Fruit fly (Drosophila melanogaster) whole organism, embryonic: Measurements from ENCODE around the gene Sirup.
A peak's percentile ranks its signal among the peaks of the same experiment; 100 is the strongest.

Experiments
- Abd-B ChIP-seq: fragments of 200-800 bp; sonication (Bioruptor generic); optimal IDR thresholded peaks from 2 replicates; lab custom pipeline; 2018; ENCODE audit warnings: missing biosample characterization, mild to moderate bottlenecking, missing genetic modification characterization, moderate library complexity
- Bteb2 ChIP-seq: fragments of 200-800 bp; sonication (Bioruptor generic); optimal IDR thresholded peaks from 2 replicates; lab custom pipeline; 2016; ENCODE audit warnings: missing biosample characterization, missing genetic modification characterization
- CG10209 ChIP-seq: fragments of 200-800 bp; sonication (Bioruptor generic); optimal IDR thresholded peaks from 3 replicates; lab custom pipeline; 2017; ENCODE audit warnings: missing biosample characterization, mild to moderate bottlenecking, missing genetic modification characterization, missing genetic modification reagents
- CG11398 ChIP-seq: fragments of 200-800 bp; sonication (Bioruptor generic); optimal IDR thresholded peaks from 2 replicates; lab custom pipeline; 2016; ENCODE audit warnings: missing biosample characterization, missing genetic modification characterization
- CG12391 ChIP-seq: fragments of 200-800 bp; sonication (Bioruptor generic); optimal IDR thresholded peaks from 3 replicates; lab custom pipeline; 2018; ENCODE audit warnings: missing biosample characterization, mild to moderate bottlenecking, missing genetic modification characterization, moderate library complexity
- CG13894 ChIP-seq: fragments of 200-800 bp; sonication (Bioruptor generic); optimal IDR thresholded peaks from 3 replicates; lab custom pipeline; 2018; ENCODE audit warnings: missing biosample characterization, mild to moderate bottlenecking, missing genetic modification characterization, moderate library complexity
- CG14050 ChIP-seq: fragments of 200-800 bp; sonication (Bioruptor generic); IDR thresholded peaks from 3 replicates; pipeline ENCODE4 v1.3.6; 2022; ENCODE audit warnings: missing biosample characterization, missing genetic modification characterization
- CG14965 ChIP-seq: fragments of 200-800 bp; sonication (Bioruptor generic); optimal IDR thresholded peaks from 2 replicates; lab custom pipeline; 2016; ENCODE audit warnings: missing biosample characterization, missing genetic modification characterization, borderline replicate concordance
- CG17359 ChIP-seq: fragments of 200-800 bp; sonication (Bioruptor generic); optimal IDR thresholded peaks from 3 replicates; lab custom pipeline; 2018; ENCODE audit warnings: missing biosample characterization, mild to moderate bottlenecking, missing genetic modification characterization, moderate library complexity
- CG2202 ChIP-seq: fragments of 200-800 bp; sonication (Bioruptor generic); optimal IDR thresholded peaks from 2 replicates; lab custom pipeline; 2018; ENCODE audit warnings: missing biosample characterization, mild to moderate bottlenecking, missing genetic modification characterization
- CG33213 ChIP-seq: fragments of 200-800 bp; sonication (Bioruptor generic); optimal IDR thresholded peaks from 3 replicates; lab custom pipeline; 2016; ENCODE audit warnings: missing biosample characterization, missing genetic modification characterization
- CG3838 ChIP-seq: fragments of 200-800 bp; sonication (Bioruptor generic); optimal IDR thresholded peaks from 3 replicates; lab custom pipeline; 2016; ENCODE audit warnings: missing biosample characterization, missing genetic modification characterization
- CG4424 ChIP-seq: fragments of 200-800 bp; sonication (Bioruptor generic); optimal IDR thresholded peaks from 3 replicates; lab custom pipeline; 2016; ENCODE audit warnings: missing biosample characterization, missing genetic modification characterization
- CG4707 ChIP-seq: fragments of 200-800 bp; sonication (Bioruptor generic); optimal IDR thresholded peaks from 2 replicates; lab custom pipeline; 2018; ENCODE audit warnings: missing biosample characterization, mild to moderate bottlenecking, missing genetic modification characterization, moderate library complexity
- CG8359 ChIP-seq: fragments of 200-800 bp; sonication (Bioruptor generic); optimal IDR thresholded peaks from 2 replicates; lab custom pipeline; 2017; ENCODE audit warnings: missing biosample characterization, mild to moderate bottlenecking, missing genetic modification characterization, borderline replicate concordance
- CoRest ChIP-seq: fragments of 200-800 bp; sonication (Bioruptor generic); optimal IDR thresholded peaks from 3 replicates; lab custom pipeline; 2018; ENCODE audit warnings: missing biosample characterization, mild to moderate bottlenecking, missing genetic modification characterization, moderate library complexity
- Dref ChIP-seq: fragments of 200-800 bp; sonication (Bioruptor generic); IDR thresholded peaks from 2 replicates; pipeline ENCODE4 v1.3.6; 2022; ENCODE audit warnings: missing biosample characterization, missing genetic modification characterization
- Drgx ChIP-seq: fragments of 200-800 bp; sonication (Bioruptor generic); IDR thresholded peaks from 2 replicates; pipeline ENCODE4 v1.3.6; 2022; ENCODE audit warnings: missing biosample characterization, missing genetic modification characterization
- E2f1 ChIP-seq: fragments of 200-800 bp; sonication (Bioruptor generic); IDR thresholded peaks from 2 replicates; pipeline ENCODE4 v1.3.6; 2022; ENCODE audit warnings: missing biosample characterization, missing genetic modification characterization
- Fer3 ChIP-seq: fragments of 200-800 bp; sonication (Bioruptor generic); optimal IDR thresholded peaks from 2 replicates; lab custom pipeline; 2018; ENCODE audit warnings: missing biosample characterization, mild to moderate bottlenecking, missing genetic modification characterization, moderate library complexity
- Gug ChIP-seq: fragments of 200-800 bp; sonication (Bioruptor generic); IDR thresholded peaks from 4 replicates; pipeline ENCODE4 v1.3.6; 2022; ENCODE audit warnings: missing biosample characterization, missing genetic modification characterization
- HmgD ChIP-seq: fragments of 200-800 bp; sonication (Bioruptor generic); optimal IDR thresholded peaks from 3 replicates; lab custom pipeline; 2016; ENCODE audit warnings: missing biosample characterization, missing genetic modification characterization
- Hmx ChIP-seq: fragments of 200-800 bp; sonication (Bioruptor generic); optimal IDR thresholded peaks from 2 replicates; lab custom pipeline; 2016; ENCODE audit warnings: missing biosample characterization, missing genetic modification characterization
- Jarid2 ChIP-seq: fragments of 200-800 bp; sonication (Bioruptor generic); optimal IDR thresholded peaks from 3 replicates; lab custom pipeline; 2017; ENCODE audit warnings: mild to moderate bottlenecking, missing biosample characterization, missing genetic modification reagents, missing genetic modification characterization
- Med ChIP-seq: fragments of 200-800 bp; sonication (Bioruptor generic); peaks from one replicate; lab custom pipeline; 2016; ENCODE audit warnings: missing biosample characterization, missing genetic modification characterization, mild to moderate bottlenecking, inconsistent platforms, moderate library complexity
- Spps ChIP-seq: fragments of 200-800 bp; sonication (Bioruptor generic); optimal IDR thresholded peaks from 2 replicates; lab custom pipeline; 2018; ENCODE audit warnings: missing biosample characterization, mild to moderate bottlenecking, missing genetic modification characterization
- Stat92E ChIP-seq, 3 experiments: fragments of >200 bp in 2 of 3; fragments of 200-800 bp in 1 of 3; sonication (Bioruptor generic) in 1 of 3; optimal IDR thresholded peaks; 2 replicates each; lab custom pipeline; 2017 to 2019; ENCODE audit warnings: missing biosample characterization in 3 of 3, missing genetic modification characterization in 3 of 3, mild to moderate bottlenecking in 1 of 3, moderate library complexity in 1 of 3
- Vsx1 ChIP-seq: fragments of 200-800 bp; sonication (Bioruptor generic); optimal IDR thresholded peaks from 2 replicates; lab custom pipeline; 2017; ENCODE audit warnings: missing biosample characterization, mild to moderate bottlenecking, missing genetic modification characterization, missing genetic modification reagents
- Xrp1 ChIP-seq: fragments of 200-800 bp; sonication (Bioruptor generic); IDR thresholded peaks from 2 replicates; pipeline ENCODE4 v1.3.6; 2022; ENCODE audit warnings: missing biosample characterization, missing genetic modification characterization
- ap ChIP-seq: fragments of 200-800 bp; sonication (Bioruptor generic); IDR thresholded peaks from 2 replicates; pipeline ENCODE4 v1.3.6; 2022; ENCODE audit warnings: missing biosample characterization, missing genetic modification characterization
- chm ChIP-seq: fragments of 200-800 bp; sonication (Bioruptor generic); IDR thresholded peaks from 2 replicates; pipeline ENCODE4 v1.3.6; 2022; ENCODE audit warnings: missing biosample characterization, missing genetic modification characterization
- dan ChIP-seq: fragments of 200-800 bp; sonication (Bioruptor generic); IDR thresholded peaks from 2 replicates; pipeline ENCODE4 v1.3.6; 2022; ENCODE audit warnings: missing biosample characterization, missing genetic modification characterization
- dmrt11E ChIP-seq: fragments of 200-800 bp; sonication (Bioruptor generic); optimal IDR thresholded peaks from 3 replicates; lab custom pipeline; 2018; ENCODE audit warnings: missing biosample characterization, mild to moderate bottlenecking, missing genetic modification characterization, moderate library complexity
- dpn ChIP-seq, 2 experiments: fragments of 200-800 bp; sonication (Bioruptor generic); optimal IDR thresholded peaks; 3 replicates each; lab custom pipeline; 2016; ENCODE audit warnings: missing biosample characterization in 2 of 2, missing genetic modification characterization in 2 of 2
- dysf ChIP-seq: fragments of 200-800 bp; sonication (Bioruptor generic); IDR thresholded peaks from 3 replicates; pipeline ENCODE4 v1.3.6; 2022; ENCODE audit warnings: missing biosample characterization, missing genetic modification characterization
- eve ChIP-seq, 2 experiments: fragments of >200 bp; optimal IDR thresholded peaks; 2 replicates each; lab custom pipeline; 2017; ENCODE audit warnings: missing biosample characterization in 2 of 2, missing genetic modification characterization in 2 of 2
- exex ChIP-seq: fragments of 200-800 bp; sonication (Bioruptor generic); optimal IDR thresholded peaks from 4 replicates; lab custom pipeline; 2018; ENCODE audit warnings: missing biosample characterization, mild to moderate bottlenecking, missing genetic modification characterization, moderate library complexity
- fd102C ChIP-seq: fragments of 200-800 bp; sonication (Bioruptor generic); optimal IDR thresholded peaks from 2 replicates; lab custom pipeline; 2018; ENCODE audit warnings: missing biosample characterization, mild to moderate bottlenecking, missing genetic modification characterization, moderate library complexity
- grau ChIP-seq: fragments of 200-800 bp; optimal IDR thresholded peaks from 3 replicates; lab custom pipeline; 2019; ENCODE audit warnings: missing biosample characterization, mild to moderate bottlenecking, missing genetic modification characterization, moderate library complexity
- kah ChIP-seq: fragments of 200-800 bp; sonication (Bioruptor generic); optimal IDR thresholded peaks from 2 replicates; lab custom pipeline; 2018; ENCODE audit warnings: missing biosample characterization, mild to moderate bottlenecking, missing genetic modification characterization
- lilli ChIP-seq: fragments of 200-800 bp; sonication (Bioruptor generic); optimal IDR thresholded peaks from 3 replicates; lab custom pipeline; 2016; ENCODE audit warnings: missing biosample characterization, missing genetic modification characterization
- maf-S ChIP-seq: fragments of 200-800 bp; sonication (Bioruptor generic); optimal IDR thresholded peaks from 2 replicates; lab custom pipeline; 2016; ENCODE audit warnings: missing biosample characterization, missing genetic modification characterization
- p53 ChIP-seq: fragments of 200-800 bp; sonication (Bioruptor generic); optimal IDR thresholded peaks from 2 replicates; lab custom pipeline; 2016; ENCODE audit warnings: missing biosample characterization, missing genetic modification characterization
- ranshi ChIP-seq: fragments of 200-800 bp; sonication (Bioruptor generic); IDR thresholded peaks from 2 replicates; pipeline ENCODE4 v1.3.6; 2022; ENCODE audit warnings: missing biosample characterization, missing genetic modification characterization
- slbo ChIP-seq: fragments of 200-800 bp; sonication (Bioruptor generic); IDR thresholded peaks from 2 replicates; pipeline ENCODE4 v1.3.6; 2022; ENCODE audit warnings: missing biosample characterization, missing genetic modification characterization
- slp2 ChIP-seq: fragments of 200-800 bp; sonication (Bioruptor generic); optimal IDR thresholded peaks from 2 replicates; lab custom pipeline; 2016; ENCODE audit warnings: missing biosample characterization, missing genetic modification characterization
- sob ChIP-seq: fragments of 200-800 bp; sonication (Bioruptor generic); IDR thresholded peaks from 2 replicates; pipeline ENCODE4 v1.3.6; 2022; ENCODE audit warnings: missing biosample characterization, missing genetic modification characterization
- tgo ChIP-seq: fragments of 200-800 bp; sonication (Bioruptor generic); IDR thresholded peaks from 3 replicates; pipeline ENCODE4 v1.3.6; 2022; ENCODE audit warnings: missing biosample characterization, missing genetic modification characterization
- trh ChIP-seq: fragments of 200-800 bp; sonication (Bioruptor generic); optimal IDR thresholded peaks from 2 replicates; lab custom pipeline; 2016; ENCODE audit warnings: missing biosample characterization, missing genetic modification characterization
- unpg ChIP-seq: fragments of 200-800 bp; sonication (Bioruptor generic); optimal IDR thresholded peaks from 3 replicates; lab custom pipeline; 2018; ENCODE audit warnings: missing biosample characterization, mild to moderate bottlenecking, missing genetic modification characterization, moderate library complexity
- wor ChIP-seq: fragments of 200-800 bp; sonication (Bioruptor generic); IDR thresholded peaks from 2 replicates; pipeline ENCODE4 v1.3.6; 2022; ENCODE audit warnings: missing biosample characterization, missing genetic modification characterization

Sirup gene

DNA sequence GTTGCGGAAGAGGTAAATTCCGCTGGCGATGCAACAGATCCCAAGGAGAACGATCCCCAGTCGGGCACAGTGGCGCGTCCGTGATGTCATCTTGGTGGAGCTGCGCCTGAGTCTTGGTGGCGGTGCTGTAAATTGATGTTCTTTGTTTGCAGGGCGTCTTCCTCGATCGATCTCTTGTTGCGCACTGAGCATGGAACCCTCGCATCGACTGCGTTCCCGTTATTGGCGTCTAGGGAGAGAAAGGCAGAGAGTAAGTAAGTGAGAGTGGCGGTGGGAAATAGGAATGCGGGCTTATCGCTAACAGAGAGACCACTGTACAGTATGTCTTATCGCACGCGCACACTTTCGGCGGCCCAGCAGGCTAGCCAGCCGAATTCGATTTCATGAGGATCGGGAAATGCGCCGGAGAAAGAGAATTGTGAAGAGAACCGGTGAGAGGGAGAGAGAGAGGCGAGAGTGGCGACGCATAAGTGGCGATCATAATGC lies 7.2 kb upstream of the Sirup start (continued):
- 0 out of 2 replicates have a peak, but pooled peaks have one; percentile 17 for TF ChIP-seq sob (GFP tag; lab: Robert Waterston, UW)
- no peak for TF ChIP-seq HmgD (GFP tag; lab: Kevin White, UChicago)
- no peak for TF ChIP-seq CG17359 (tag; lab: Kevin White, UChicago)
- TF ChIP-seq dan (GFP tag; lab: Robert Waterston, UW), result no peak
- TF ChIP-seq grau (tag; lab: Kevin White, UChicago), result peak; percentile 97
- peak; percentile 73 for TF ChIP-seq Jarid2 (GFP tag; lab: Kevin White, UChicago)
- no peak for TF ChIP-seq slbo (GFP tag; lab: Robert Waterston, UW)
- no peak; the same call in 1 of the 2 replicates for TF ChIP-seq chm (GFP tag; lab: Robert Waterston, UW)
- TF ChIP-seq Bteb2, result no peak
- no peak for TF ChIP-seq Dref (GFP tag; lab: Robert Waterston, UW)
- TF ChIP-seq CG2202, result no peak
- no peak for TF ChIP-seq CG4707 (GFP tag; lab: Kevin White, UChicago)
- no peak for TF ChIP-seq wor (GFP tag; lab: Robert Waterston, UW)
- TF ChIP-seq trh, result no peak
- TF ChIP-seq Vsx1, result no peak
- no peak for TF ChIP-seq maf-S (GFP tag; lab: Kevin White, UChicago)
- TF ChIP-seq CG33213 (GFP tag; lab: Kevin White, UChicago), result no peak
- TF ChIP-seq E2f1 (GFP tag; lab: Robert Waterston, UW), result no peak
- TF ChIP-seq CG13894, result no peak
- no peak; the same call in 1 of the 2 replicates for TF ChIP-seq Drgx (GFP tag; lab: Robert Waterston, UW)
- TF ChIP-seq CG10209 (GFP tag; lab: Kevin White, UChicago), result no peak
- no peak for TF ChIP-seq CG3838 (GFP tag; lab: Kevin White, UChicago)
- TF ChIP-seq CG8359 (GFP tag; lab: Kevin White, UChicago), result no peak
- TF ChIP-seq Gug (GFP tag; lab: Robert Waterston, UW), result no peak
- TF ChIP-seq Abd-B (GFP tag; lab: Kevin White, UChicago), result no peak
- no peak for TF ChIP-seq Fer3 (tag; lab: Kevin White, UChicago)
- TF ChIP-seq Hmx (GFP tag; lab: Kevin White, UChicago), result no peak
- TF ChIP-seq slp2 (GFP tag; lab: Kevin White, UChicago), result no peak
- peak; percentile 36 for TF ChIP-seq exex (tag; lab: Kevin White, UChicago)

DNA sequence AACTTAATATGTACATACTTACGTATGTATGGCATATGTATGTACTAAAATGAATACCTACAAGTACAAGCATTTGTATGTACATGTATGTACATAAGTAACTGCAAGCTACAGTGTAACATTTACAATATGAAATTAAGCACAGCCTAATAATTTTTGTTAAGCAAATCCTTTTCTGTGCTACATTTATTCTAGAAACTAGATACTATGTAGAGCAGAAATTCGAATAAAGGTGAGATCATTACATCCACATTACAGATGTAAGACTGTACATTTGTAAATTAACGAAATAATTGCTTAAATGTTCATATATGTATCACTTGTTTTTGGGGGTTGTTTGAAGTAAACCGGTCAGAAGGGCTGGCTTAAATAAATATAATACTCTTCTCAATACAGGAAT lies 6.7 kb upstream of the Sirup start:
- TF ChIP-seq Med (GFP tag; lab: Kevin White, UChicago), result peak; percentile 39
- peak in 1 of 2 experiments; percentile 22 for TF ChIP-seq eve (GFP tag; optimal IDR thresholded peaks at IDR 0.05; lab: Kevin White, UChicago)
- peak; percentile 33 for TF ChIP-seq lilli (GFP tag; lab: Kevin White, UChicago)
- TF ChIP-seq Stat92E (GFP tag; optimal IDR thresholded peaks at IDR 0.05; lab: Kevin White, UChicago), result no peak
- TF ChIP-seq unpg (GFP tag; lab: Kevin White, UChicago), result peak; percentile 2
- no peak for TF ChIP-seq HmgD (GFP tag; lab: Kevin White, UChicago)
- no peak for TF ChIP-seq CG14965 (GFP tag; lab: Kevin White, UChicago)
- TF ChIP-seq dpn (GFP tag; optimal IDR thresholded peaks at IDR 0.05; lab: Kevin White, UChicago), result peak in 1 of 2 experiments; percentile 12
- no peak for TF ChIP-seq ranshi
- TF ChIP-seq CoRest (tag; lab: Kevin White, UChicago), result peak; percentile 10
- TF ChIP-seq dysf (GFP tag; lab: Robert Waterston, UW), result peak; percentile 52
- 0 out of 3 replicates have a peak, but pooled peaks have one; percentile 20 for TF ChIP-seq CG14050 (GFP tag; lab: Robert Waterston, UW)
- no peak for TF ChIP-seq Spps
- TF ChIP-seq CG11398 (GFP tag; lab: Kevin White, UChicago), result no peak
- TF ChIP-seq ap (GFP tag; lab: Robert Waterston, UW), result no peak
- no peak for TF ChIP-seq kah (GFP tag; lab: Kevin White, UChicago)
- TF ChIP-seq dmrt11E (tag; lab: Kevin White, UChicago), result no peak
- TF ChIP-seq tgo (GFP tag; lab: Robert Waterston, UW), result peak; percentile 19; the same call in 1 of the 3 replicates
- TF ChIP-seq CG4424 (GFP tag; lab: Kevin White, UChicago), result peak; percentile 19
- no peak for TF ChIP-seq fd102C
- TF ChIP-seq CG12391 (tag; lab: Kevin White, UChicago), result peak; percentile 32
- TF ChIP-seq Xrp1, result peak; percentile 43; the same call in 1 of the 2 replicates
- TF ChIP-seq p53, result no peak
